Fruit fly (Drosophila melanogaster) whole organism, pupa: Measurements from ENCODE around the gene Crz.

Source experiments
- CG13204 ChIP-seq: fragments of 200-800 bp; sonication (Bioruptor generic); optimal IDR thresholded peaks from 2 replicates; lab custom pipeline; 2018; ENCODE audit warnings: missing biosample characterization, mild to moderate bottlenecking, missing genetic modification characterization, moderate library complexity
- CG15710 ChIP-seq: fragments of 200-800 bp; sonication (Bioruptor generic); optimal IDR thresholded peaks from 2 replicates; lab custom pipeline; 2018; ENCODE audit warnings: missing biosample characterization, mild to moderate bottlenecking, missing genetic modification characterization, moderate library complexity
- CG32121 ChIP-seq: fragments of 200-800 bp; sonication (Bioruptor generic); IDR thresholded peaks from 2 replicates; pipeline ENCODE4 v1.3.6; 2022; ENCODE audit warnings: missing biosample characterization, missing genetic modification characterization
- CG34367 ChIP-seq: fragments of 200-800 bp; sonication (Bioruptor generic); optimal IDR thresholded peaks from 2 replicates; lab custom pipeline; 2018; ENCODE audit warnings: missing biosample characterization, mild to moderate bottlenecking, missing genetic modification characterization
- CG8301 ChIP-seq: fragments of 200-800 bp; sonication (Bioruptor generic); optimal IDR thresholded peaks from 2 replicates; lab custom pipeline; 2018; ENCODE audit warnings: missing biosample characterization, mild to moderate bottlenecking, missing genetic modification characterization
- CG9948 ChIP-seq: fragments of 200-800 bp; sonication (Bioruptor generic); optimal IDR thresholded peaks from 2 replicates; lab custom pipeline; 2018; ENCODE audit warnings: missing biosample characterization, mild to moderate bottlenecking, missing genetic modification characterization, moderate library complexity

DNA sequence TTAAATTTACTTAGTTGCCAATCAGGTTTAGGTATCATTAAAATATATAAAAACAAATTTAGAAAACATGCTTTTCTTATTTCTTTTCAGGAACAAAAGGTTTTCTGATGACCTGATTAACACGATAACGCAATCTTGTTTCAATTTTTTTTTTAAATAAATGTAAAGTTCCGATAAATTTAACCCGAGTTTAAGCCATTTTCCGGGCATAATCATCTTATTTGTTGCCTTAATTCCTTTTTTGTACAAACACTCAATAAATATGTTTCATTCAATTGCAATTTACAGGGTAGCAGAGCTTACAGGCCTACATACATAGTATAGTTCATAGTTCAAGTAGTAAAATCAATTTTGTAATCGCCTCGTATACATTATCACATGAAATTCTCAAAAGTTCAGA is 14.9 kb downstream of the Crz start:
- no peak for TF ChIP-seq CG13204
- TF ChIP-seq CG15710: no peak
- no peak for TF ChIP-seq CG8301 (tag; lab: Kevin White, UChicago)
- TF ChIP-seq CG32121: no peak
- no peak for TF ChIP-seq CG34367
- TF ChIP-seq CG9948 (tag; lab: Kevin White, UChicago): no peak
